Fruit fly (Drosophila melanogaster) whole organism, embryonic: ENCODE measurements around the gene CAHbeta.

Experiments used
- Bdp1 ChIP-seq: fragments of 200-800 bp; sonication (Bioruptor generic); optimal IDR thresholded peaks from 3 replicates; lab custom pipeline; 2016; ENCODE audit warnings: missing biosample characterization, missing genetic modification characterization
- CG12769 ChIP-seq: fragments of 200-800 bp; sonication (Bioruptor generic); optimal IDR thresholded peaks from 2 replicates; lab custom pipeline; 2019; ENCODE audit warnings: missing biosample characterization, mild to moderate bottlenecking, missing genetic modification characterization, moderate library complexity
- CG15601 ChIP-seq: fragments of 200-800 bp; sonication (Bioruptor generic); optimal IDR thresholded peaks from 3 replicates; lab custom pipeline; 2019; ENCODE audit warnings: missing biosample characterization, mild to moderate bottlenecking, missing genetic modification characterization, moderate library complexity
- CG15696 ChIP-seq: fragments of 200-800 bp; sonication (Bioruptor generic); optimal IDR thresholded peaks from 2 replicates; lab custom pipeline; 2019; ENCODE audit warnings: missing biosample characterization, mild to moderate bottlenecking, missing genetic modification characterization, moderate library complexity
- CG1602 ChIP-seq: fragments of 200-800 bp; sonication (Bioruptor generic); optimal IDR thresholded peaks from 3 replicates; lab custom pipeline; 2016; ENCODE audit warnings: missing biosample characterization, missing genetic modification characterization
- CG1647 ChIP-seq: fragments of 200-800 bp; sonication (Bioruptor generic); optimal IDR thresholded peaks from 3 replicates; lab custom pipeline; 2016; ENCODE audit warnings: missing biosample characterization, missing genetic modification characterization
- CG17568 ChIP-seq: fragments of 200-800 bp; sonication (Bioruptor generic); optimal IDR thresholded peaks from 2 replicates; lab custom pipeline; 2018; ENCODE audit warnings: missing biosample characterization, mild to moderate bottlenecking, missing genetic modification characterization, moderate library complexity
- CG17829 ChIP-seq: fragments of 200-800 bp; optimal IDR thresholded peaks from 2 replicates; lab custom pipeline; 2019; ENCODE audit warnings: missing biosample characterization, mild to moderate bottlenecking, missing genetic modification characterization, moderate library complexity
- CG2712 ChIP-seq: fragments of 200-800 bp; optimal IDR thresholded peaks from 3 replicates; lab custom pipeline; 2019; ENCODE audit warnings: missing biosample characterization, mild to moderate bottlenecking, missing genetic modification characterization, moderate library complexity
- CG3847 ChIP-seq: fragments of 200-800 bp; sonication (Bioruptor generic); IDR thresholded peaks from 2 replicates; pipeline ENCODE4 v1.3.6; 2022; ENCODE audit warnings: missing biosample characterization, missing genetic modification characterization
- CG4424 ChIP-seq: fragments of 200-800 bp; sonication (Bioruptor generic); optimal IDR thresholded peaks from 3 replicates; lab custom pipeline; 2016; ENCODE audit warnings: missing biosample characterization, missing genetic modification characterization
- CG6791 ChIP-seq: fragments of 200-800 bp; sonication (Bioruptor generic); IDR thresholded peaks from 3 replicates; pipeline ENCODE4 v1.3.6; 2022; ENCODE audit warnings: missing biosample characterization, missing genetic modification characterization; ENCODE audit not compliant: partially characterized antibody
- CG7786 ChIP-seq: fragments of 200-800 bp; sonication (Bioruptor generic); optimal IDR thresholded peaks from 2 replicates; lab custom pipeline; 2016; ENCODE audit warnings: missing biosample characterization, missing genetic modification characterization
- CG8290 ChIP-seq, 3 experiments: fragments of 200-800 bp; sonication (Bioruptor generic); optimal IDR thresholded peaks; 2 replicates each; lab custom pipeline; 2016 to 2019; ENCODE audit warnings: missing biosample characterization in 3 of 3, missing genetic modification characterization in 3 of 3, mild to moderate bottlenecking in 2 of 3, moderate library complexity in 1 of 3
- CG9876 ChIP-seq: fragments of 200-800 bp; sonication (Bioruptor generic); optimal IDR thresholded peaks from 2 replicates; lab custom pipeline; 2016; ENCODE audit warnings: missing biosample characterization, missing genetic modification characterization
- Deaf1 ChIP-seq: fragments of 200-800 bp; optimal IDR thresholded peaks from 3 replicates; lab custom pipeline; 2019; ENCODE audit warnings: missing biosample characterization, mild to moderate bottlenecking, missing genetic modification characterization, moderate library complexity
- Doc3 ChIP-seq: fragments of 200-800 bp; sonication (Bioruptor generic); IDR thresholded peaks from 3 replicates; pipeline ENCODE4 v1.3.6; 2022; ENCODE audit warnings: missing biosample characterization, missing genetic modification characterization; ENCODE audit not compliant: partially characterized antibody
- E2f1 ChIP-seq: fragments of 200-800 bp; sonication (Bioruptor generic); IDR thresholded peaks from 2 replicates; pipeline ENCODE4 v1.3.6; 2022; ENCODE audit warnings: missing biosample characterization, missing genetic modification characterization
- GATAe ChIP-seq: fragments of 200-800 bp; sonication (Bioruptor generic); conservative IDR thresholded peaks from 2 replicates; pipeline ENCODE4 v1.3.6; 2022; ENCODE audit warnings: missing biosample characterization, missing genetic modification characterization
- HLH3B ChIP-seq: fragments of 200-800 bp; sonication (Bioruptor generic); IDR thresholded peaks from 2 replicates; pipeline ENCODE4 v1.3.6; 2022; ENCODE audit warnings: missing biosample characterization, missing genetic modification characterization
- Hr51 ChIP-seq, 2 experiments: fragments of 200-800 bp; sonication (Bioruptor generic); optimal IDR thresholded peaks; 2 replicates in 1 of 2; 3 replicates in 1 of 2; lab custom pipeline; 2016 to 2018; ENCODE audit warnings: missing biosample characterization in 2 of 2, missing genetic modification characterization in 2 of 2, mild to moderate bottlenecking in 1 of 2, moderate library complexity in 1 of 2
- Kr ChIP-seq: fragments of 200-800 bp; sonication (Bioruptor generic); optimal IDR thresholded peaks from 2 replicates; lab custom pipeline; 2017; ENCODE audit warnings: missing biosample characterization, mild to moderate bottlenecking, missing genetic modification characterization
- NfI ChIP-seq: fragments of 200-800 bp; sonication (Bioruptor generic); optimal IDR thresholded peaks from 3 replicates; lab custom pipeline; 2018; ENCODE audit warnings: missing biosample characterization, mild to moderate bottlenecking, missing genetic modification characterization, moderate library complexity
- Side ChIP-seq: fragments of 200-800 bp; sonication (Bioruptor generic); optimal IDR thresholded peaks from 2 replicates; lab custom pipeline; 2016; ENCODE audit warnings: missing biosample characterization, missing genetic modification characterization
- Sox100B ChIP-seq: fragments of 200-800 bp; sonication (Bioruptor generic); optimal IDR thresholded peaks from 3 replicates; lab custom pipeline; 2018; ENCODE audit warnings: missing biosample characterization, mild to moderate bottlenecking, missing genetic modification characterization
- Stat92E ChIP-seq, 3 experiments: fragments of >200 bp in 2 of 3; fragments of 200-800 bp in 1 of 3; sonication (Bioruptor generic) in 1 of 3; optimal IDR thresholded peaks; 2 replicates each; lab custom pipeline; 2017 to 2019; ENCODE audit warnings: missing biosample characterization in 3 of 3, missing genetic modification characterization in 3 of 3, mild to moderate bottlenecking in 1 of 3, moderate library complexity in 1 of 3
- Xbp1 ChIP-seq: fragments of 200-800 bp; sonication (Bioruptor generic); optimal IDR thresholded peaks from 3 replicates; lab custom pipeline; 2016; ENCODE audit warnings: missing biosample characterization, mild to moderate bottlenecking, missing genetic modification characterization
- bcd ChIP-seq: fragments of 200-800 bp; sonication (Bioruptor generic); optimal IDR thresholded peaks from 2 replicates; lab custom pipeline; 2017; ENCODE audit warnings: missing biosample characterization, mild to moderate bottlenecking, missing genetic modification characterization
- btn ChIP-seq: fragments of 200-800 bp; sonication (Bioruptor generic); optimal IDR thresholded peaks from 2 replicates; lab custom pipeline; 2016; ENCODE audit warnings: missing biosample characterization, missing genetic modification characterization
- da ChIP-seq: fragments of 200-800 bp; sonication (Bioruptor generic); optimal IDR thresholded peaks from 2 replicates; lab custom pipeline; 2016; ENCODE audit warnings: missing biosample characterization, missing genetic modification characterization
- dimm ChIP-seq: fragments of 200-800 bp; sonication (Bioruptor generic); IDR thresholded peaks from 2 replicates; pipeline ENCODE4 v1.3.6; 2022; ENCODE audit warnings: missing biosample characterization, missing genetic modification characterization
- disco-r ChIP-seq: fragments of 200-800 bp; sonication (Bioruptor generic); optimal IDR thresholded peaks from 2 replicates; lab custom pipeline; 2016; ENCODE audit warnings: missing biosample characterization, missing genetic modification characterization
- fd3F ChIP-seq: fragments of 200-800 bp; sonication (Bioruptor generic); optimal IDR thresholded peaks from 2 replicates; lab custom pipeline; 2018; ENCODE audit warnings: missing biosample characterization, mild to moderate bottlenecking, missing genetic modification characterization, moderate library complexity
- gsb-n ChIP-seq: fragments of 200-800 bp; sonication (Bioruptor generic); optimal IDR thresholded peaks from 3 replicates; lab custom pipeline; 2018; ENCODE audit warnings: missing biosample characterization, mild to moderate bottlenecking, missing genetic modification characterization
- hb ChIP-seq: fragments of 200-800 bp; sonication (Bioruptor generic); IDR thresholded peaks from 3 replicates; pipeline ENCODE4 v1.3.6; 2022; ENCODE audit warnings: missing biosample characterization, missing genetic modification characterization; ENCODE audit not compliant: partially characterized antibody
- hkb ChIP-seq, 2 experiments: fragments of 200-800 bp in 1 of 2; fragments of >200 bp in 1 of 2; sonication (Bioruptor generic) in 1 of 2; IDR thresholded peaks in 1 of 2; optimal IDR thresholded peaks in 1 of 2; 2 replicates each; pipeline versions ENCODE4 v1.3.6 to Lab custom; 2017 to 2022; ENCODE audit warnings: missing biosample characterization in 1 of 2, missing genetic modification characterization in 1 of 2
- hth ChIP-seq: fragments of >200 bp; optimal IDR thresholded peaks from 2 replicates; lab custom pipeline; 2017; ENCODE audit warnings: inconsistent platforms
- jumu ChIP-seq: fragments of 200-800 bp; sonication (Bioruptor generic); optimal IDR thresholded peaks from 3 replicates; lab custom pipeline; 2016; ENCODE audit warnings: missing biosample characterization, missing genetic modification characterization
- p53 ChIP-seq: fragments of 200-800 bp; sonication (Bioruptor generic); optimal IDR thresholded peaks from 2 replicates; lab custom pipeline; 2016; ENCODE audit warnings: missing biosample characterization, missing genetic modification characterization
- psq ChIP-seq: fragments of 200-800 bp; sonication (Bioruptor generic); optimal IDR thresholded peaks from 2 replicates; lab custom pipeline; 2017; ENCODE audit warnings: missing biosample characterization, missing genetic modification characterization
- scrt ChIP-seq: fragments of 200-800 bp; sonication (Bioruptor generic); optimal IDR thresholded peaks from 2 replicates; lab custom pipeline; 2018; ENCODE audit warnings: missing biosample characterization, mild to moderate bottlenecking, missing genetic modification characterization, moderate library complexity
- sd ChIP-seq: fragments of 200-800 bp; sonication (Bioruptor generic); optimal IDR thresholded peaks from 3 replicates; lab custom pipeline; 2018; ENCODE audit warnings: missing biosample characterization, mild to moderate bottlenecking, missing genetic modification characterization, moderate library complexity
- shn ChIP-seq: fragments of 200-800 bp; sonication (Bioruptor generic); optimal IDR thresholded peaks from 3 replicates; lab custom pipeline; 2016; ENCODE audit warnings: missing biosample characterization, missing genetic modification characterization
- sob ChIP-seq: fragments of 200-800 bp; sonication (Bioruptor generic); IDR thresholded peaks from 2 replicates; pipeline ENCODE4 v1.3.6; 2022; ENCODE audit warnings: missing biosample characterization, missing genetic modification characterization
- trem ChIP-seq: fragments of 200-800 bp; optimal IDR thresholded peaks from 3 replicates; lab custom pipeline; 2019; ENCODE audit warnings: missing biosample characterization, mild to moderate bottlenecking, missing genetic modification characterization, moderate library complexity
- unc-4 ChIP-seq: fragments of 200-800 bp; sonication (Bioruptor generic); IDR thresholded peaks from 2 replicates; pipeline ENCODE4 v1.3.6; 2022; ENCODE audit warnings: missing biosample characterization, missing genetic modification characterization; ENCODE audit not compliant: partially characterized antibody
- unpg ChIP-seq: fragments of 200-800 bp; sonication (Bioruptor generic); optimal IDR thresholded peaks from 3 replicates; lab custom pipeline; 2018; ENCODE audit warnings: missing biosample characterization, mild to moderate bottlenecking, missing genetic modification characterization, moderate library complexity
- zen ChIP-seq: fragments of 200-800 bp; sonication (Bioruptor generic); optimal IDR thresholded peaks from 3 replicates; lab custom pipeline; 2018; ENCODE audit warnings: missing biosample characterization, mild to moderate bottlenecking, missing genetic modification characterization, moderate library complexity
- zfh2 ChIP-seq: fragments of 200-800 bp; sonication (Bioruptor generic); optimal IDR thresholded peaks from 2 replicates; lab custom pipeline; 2016; ENCODE audit warnings: missing biosample characterization, missing genetic modification characterization

Gene CAHbeta

dm6 chr3R:8944866-8945265 lies 35.8 kb upstream of the CAHbeta start, which contains the start of gene CG11964 (continued):
- no peak for TF ChIP-seq Kr (GFP tag; lab: Kevin White, UChicago)
- peak; percentile 10 for TF ChIP-seq scrt (GFP tag; lab: Kevin White, UChicago)
- peak; percentile 65 for TF ChIP-seq CG8290 (GFP tag; optimal IDR thresholded peaks at IDR 0.05; lab: Kevin White, UChicago)
- peak in 1 of 2 experiments; percentile 87 for TF ChIP-seq CG8290 (tag; optimal IDR thresholded peaks at IDR 0.05; lab: Kevin White, UChicago)
- TF ChIP-seq trem (tag; lab: Kevin White, UChicago) = peak; percentile 84
- peak; percentile 69 for TF ChIP-seq Xbp1 (GFP tag; lab: Kevin White, UChicago)
- TF ChIP-seq psq (GFP tag; lab: Kevin White, UChicago) = no peak
- peak; percentile 99 for TF ChIP-seq Doc3
- peak; percentile 93 for TF ChIP-seq CG17829
- peak; percentile 79 for TF ChIP-seq CG3847
- TF ChIP-seq unpg (GFP tag; lab: Kevin White, UChicago) = peak; percentile 38
- no peak for TF ChIP-seq HLH3B (GFP tag; lab: Robert Waterston, UW)
- peak; percentile 39 for TF ChIP-seq CG15601 (tag; lab: Kevin White, UChicago)
- no peak for TF ChIP-seq hkb (optimal IDR thresholded peaks at IDR 0.05; lab: Kevin White, UChicago)
- TF ChIP-seq hkb (GFP tag; IDR thresholded peaks at IDR 0.05; lab: Robert Waterston, UW) = no peak
- peak; percentile 44 for TF ChIP-seq gsb-n (tag; lab: Kevin White, UChicago)
- TF ChIP-seq CG2712 = peak; percentile 83
- TF ChIP-seq E2f1 = peak; percentile 33; the same call in 1 of the 2 replicates
- TF ChIP-seq Side (GFP tag; lab: Kevin White, UChicago) = peak; percentile 67
- TF ChIP-seq hth (lab: Kevin White, UChicago) = no peak
- peak; percentile 52 for TF ChIP-seq bcd (GFP tag; lab: Kevin White, UChicago)
- no peak for TF ChIP-seq Sox100B (GFP tag; lab: Kevin White, UChicago)
- peak in 1 of 3 experiments; percentile 35 for TF ChIP-seq Stat92E (GFP tag; optimal IDR thresholded peaks at IDR 0.05; lab: Kevin White, UChicago)
- TF ChIP-seq zen (tag; lab: Kevin White, UChicago) = peak; percentile 64
- TF ChIP-seq GATAe = 0 out of 2 replicates have a peak, but pooled peaks have one; percentile 29
- no peak for TF ChIP-seq sd (tag; lab: Kevin White, UChicago)
- TF ChIP-seq btn (GFP tag; lab: Kevin White, UChicago) = no peak
- peak; percentile 51 for TF ChIP-seq CG1602 (GFP tag; lab: Kevin White, UChicago)
- peak; percentile 60 for TF ChIP-seq jumu (GFP tag; lab: Kevin White, UChicago)
- TF ChIP-seq CG6791 (GFP tag; lab: Robert Waterston, UW) = peak; percentile 100
- TF ChIP-seq shn = peak; percentile 52
- no peak for TF ChIP-seq disco-r (GFP tag; lab: Kevin White, UChicago)
- TF ChIP-seq hb (GFP tag; lab: Robert Waterston, UW) = peak; percentile 99
- TF ChIP-seq da (GFP tag; lab: Kevin White, UChicago) = no peak
- TF ChIP-seq zfh2 (GFP tag; lab: Kevin White, UChicago) = peak; percentile 77
- peak; percentile 72 for TF ChIP-seq CG1647 (GFP tag; lab: Kevin White, UChicago)
- TF ChIP-seq fd3F (GFP tag; lab: Kevin White, UChicago) = peak; percentile 21
- peak; percentile 64 for TF ChIP-seq CG7786 (GFP tag; lab: Kevin White, UChicago)
- TF ChIP-seq Bdp1 (GFP tag; lab: Kevin White, UChicago) = peak; percentile 48
- peak; percentile 11 for TF ChIP-seq CG15696
- TF ChIP-seq p53 (GFP tag; lab: Kevin White, UChicago) = peak; percentile 53
- TF ChIP-seq CG17568 (GFP tag; lab: Kevin White, UChicago) = no peak
- TF ChIP-seq CG4424 (GFP tag; lab: Kevin White, UChicago) = no peak
- TF ChIP-seq sob (GFP tag; lab: Robert Waterston, UW) = peak; percentile 75
- TF ChIP-seq NfI (GFP tag; lab: Kevin White, UChicago) = peak; percentile 49
- TF ChIP-seq CG9876 (GFP tag; lab: Kevin White, UChicago) = peak; percentile 71
- TF ChIP-seq unc-4 = peak; percentile 99
- TF ChIP-seq dimm = no peak
- peak; percentile 16 for TF ChIP-seq Deaf1 (tag; lab: Kevin White, UChicago)
- peak; percentile 69 for TF ChIP-seq CG12769
- TF ChIP-seq Hr51 (GFP tag; optimal IDR thresholded peaks at IDR 0.05; lab: Kevin White, UChicago) = peak in 1 of 2 experiments; percentile 59
